Worm (Caenorhabditis elegans) whole organism, L3 larva: ENCODE measurements around the gene F07C6.4.
A peak's percentile ranks its signal among the peaks of the same experiment; 100 is the strongest.

ENCODE experiments used
- R02D3.7 ChIP-seq: fragments of 150-350 bp; optimal IDR thresholded peaks from 2 replicates; lab custom pipeline; 2014; ENCODE audit warnings: missing biosample characterization, missing genetic modification characterization
- ZK546.5 ChIP-seq: sonication (generic microtip); optimal IDR thresholded peaks from 2 replicates; lab custom pipeline; 2017; ENCODE audit warnings: missing biosample characterization, missing genetic modification characterization
- aly-2 ChIP-seq: fragments of 150-350 bp; optimal IDR thresholded peaks from 2 replicates; lab custom pipeline; 2014; ENCODE audit warnings: missing biosample characterization, missing genetic modification characterization
- ama-1 ChIP-seq: fragments of 150-350 bp; optimal IDR thresholded peaks from 2 replicates; lab custom pipeline; 2018
- ceh-16 ChIP-seq: sonication (generic microtip); optimal IDR thresholded peaks from 2 replicates; lab custom pipeline; 2017; ENCODE audit warnings: missing biosample characterization, missing genetic modification characterization
- daf-12 ChIP-seq: fragments of 150-350 bp; optimal IDR thresholded peaks from 2 replicates; lab custom pipeline; 2014; ENCODE audit warnings: missing biosample characterization, missing genetic modification reagents, missing genetic modification characterization
- egl-5 ChIP-seq: fragments of 150-350 bp; optimal IDR thresholded peaks from 2 replicates; lab custom pipeline; 2017; ENCODE audit warnings: missing biosample characterization, missing genetic modification reagents, missing genetic modification characterization, inconsistent platforms
- elt-1 ChIP-seq: fragments of 150-350 bp; optimal IDR thresholded peaks from 2 replicates; lab custom pipeline; 2014; ENCODE audit warnings: missing biosample characterization, missing genetic modification characterization
- elt-2 ChIP-seq: sonication (generic microtip); optimal IDR thresholded peaks from 2 replicates; lab custom pipeline; 2016; ENCODE audit warnings: missing genetic modification reagents, mild to moderate bottlenecking, missing genetic modification characterization, missing compliant biosample characterization
- elt-3 ChIP-seq, 3 experiments: fragments of 150-350 bp in 1 of 3; sonication (generic microtip) in 2 of 3; optimal IDR thresholded peaks; 2 replicates in 2 of 3; 4 replicates in 1 of 3; lab custom pipeline; 2014 to 2017; ENCODE audit warnings: missing biosample characterization in 3 of 3, missing genetic modification characterization in 3 of 3
- eor-1 ChIP-seq, 2 experiments: fragments of 150-350 bp; optimal IDR thresholded peaks; 2 replicates each; lab custom pipeline; 2014 to 2018; ENCODE audit warnings: missing biosample characterization in 2 of 2, missing genetic modification characterization in 2 of 2
- fkh-2 ChIP-seq: fragments of 150-350 bp; optimal IDR thresholded peaks from 2 replicates; lab custom pipeline; 2014; ENCODE audit warnings: missing biosample characterization, missing genetic modification reagents, missing genetic modification characterization
- fos-1 ChIP-seq: fragments of 150-350 bp; optimal IDR thresholded peaks from 2 replicates; lab custom pipeline; 2014; ENCODE audit warnings: missing biosample characterization, missing genetic modification characterization
- lin-39 ChIP-seq: fragments of 150-350 bp; optimal IDR thresholded peaks from 2 replicates; lab custom pipeline; 2018; ENCODE audit warnings: missing biosample characterization, missing genetic modification reagents, missing genetic modification characterization
- lsy-12 ChIP-seq: sonication (generic microtip); optimal IDR thresholded peaks from 2 replicates; lab custom pipeline; 2016; ENCODE audit warnings: mild to moderate bottlenecking, missing genetic modification characterization, missing compliant biosample characterization
- mdl-1 ChIP-seq: fragments of 150-350 bp; optimal IDR thresholded peaks from 2 replicates; lab custom pipeline; 2014; ENCODE audit warnings: missing biosample characterization, missing genetic modification characterization
- nhr-11 ChIP-seq: fragments of 150-350 bp; optimal IDR thresholded peaks from 2 replicates; lab custom pipeline; 2014; ENCODE audit warnings: missing biosample characterization, missing genetic modification characterization
- nhr-12 ChIP-seq: fragments of 150-350 bp; optimal IDR thresholded peaks from 2 replicates; lab custom pipeline; 2014; ENCODE audit warnings: missing biosample characterization, missing genetic modification characterization
- nhr-23 ChIP-seq: fragments of 150-350 bp; optimal IDR thresholded peaks from 2 replicates; lab custom pipeline; 2014; ENCODE audit warnings: missing biosample characterization, missing genetic modification reagents, missing genetic modification characterization
- nhr-237 ChIP-seq: fragments of 150-350 bp; optimal IDR thresholded peaks from 2 replicates; lab custom pipeline; 2014; ENCODE audit warnings: missing biosample characterization, missing genetic modification characterization
- nhr-25 ChIP-seq: sonication (generic microtip); optimal IDR thresholded peaks from 2 replicates; lab custom pipeline; 2017; ENCODE audit warnings: missing biosample characterization, missing genetic modification characterization
- nhr-28 ChIP-seq: fragments of 150-350 bp; optimal IDR thresholded peaks from 2 replicates; lab custom pipeline; 2014; ENCODE audit warnings: missing biosample characterization, missing genetic modification characterization
- nhr-43 ChIP-seq: sonication (generic microtip); optimal IDR thresholded peaks from 2 replicates; lab custom pipeline; 2016; ENCODE audit warnings: mild to moderate bottlenecking, missing genetic modification characterization, missing compliant biosample characterization; ENCODE audit not compliant: poor library complexity, severe bottlenecking
- nhr-76 ChIP-seq: fragments of 150-350 bp; sonication (generic microtip); optimal IDR thresholded peaks from 5 replicates; lab custom pipeline; 2014; ENCODE audit warnings: missing biosample characterization, missing genetic modification characterization
- nhr-77 ChIP-seq: fragments of 150-350 bp; optimal IDR thresholded peaks from 2 replicates; lab custom pipeline; 2014; ENCODE audit warnings: missing biosample characterization, missing genetic modification characterization
- pqm-1 ChIP-seq: fragments of 150-350 bp; optimal IDR thresholded peaks from 2 replicates; lab custom pipeline; 2017; ENCODE audit warnings: missing biosample characterization, missing genetic modification characterization, inconsistent platforms
- skn-1 ChIP-seq: fragments of 150-350 bp; optimal IDR thresholded peaks from 2 replicates; lab custom pipeline; 2014; ENCODE audit warnings: missing biosample characterization, missing genetic modification characterization
- snpc-4 ChIP-seq: fragments of 150-350 bp; optimal IDR thresholded peaks from 2 replicates; lab custom pipeline; 2014; ENCODE audit warnings: missing biosample characterization, missing genetic modification characterization
- tbx-2 ChIP-seq: sonication (generic microtip); optimal IDR thresholded peaks from 2 replicates; lab custom pipeline; 2016; ENCODE audit warnings: mild to moderate bottlenecking, missing genetic modification characterization, missing compliant biosample characterization
- unc-62 ChIP-seq: fragments of 150-350 bp; sonication (generic microtip); optimal IDR thresholded peaks from 4 replicates; lab custom pipeline; 2014; ENCODE audit warnings: missing biosample characterization, missing genetic modification reagents, missing genetic modification characterization
- ztf-11 ChIP-seq: fragments of 150-350 bp; optimal IDR thresholded peaks from 2 replicates; lab custom pipeline; 2014; ENCODE audit warnings: missing biosample characterization, missing genetic modification characterization
- ztf-4 ChIP-seq: fragments of 150-350 bp; optimal IDR thresholded peaks from 2 replicates; lab custom pipeline; 2014; ENCODE audit warnings: missing biosample characterization, missing genetic modification characterization

Gene F07C6.4

DNA sequence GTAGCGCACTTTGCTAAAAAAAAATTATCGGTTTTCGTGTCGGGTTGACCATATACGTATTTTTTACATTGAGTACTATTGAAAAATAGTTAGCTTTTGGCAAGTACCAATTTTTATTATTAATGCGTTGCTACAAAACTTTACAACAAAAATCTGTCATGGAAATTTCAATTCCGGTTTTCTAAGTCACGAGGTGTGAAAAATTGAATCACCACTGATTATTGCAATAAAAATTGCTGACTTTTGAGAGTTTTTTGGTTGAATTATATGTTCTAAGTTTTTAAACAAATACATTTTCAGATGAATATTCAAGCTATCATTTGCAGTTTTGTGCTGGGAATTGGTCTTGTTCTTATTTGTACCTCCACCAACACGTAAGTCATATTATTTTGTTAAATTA is 14.9 kb upstream of the F07C6.4 start, which contains the start of gene F07C6.2:
TSS of gene F07C6.2 (plus strand) at position 301 of the 400 bp plus-strand sequence.
- TF ChIP-seq nhr-237 (no peak), eor-1 (tag; optimal IDR thresholded peaks at IDR 0.05; lab: Kevin White, UChicago) (no peak), nhr-77 (no peak), elt-3 (tag; optimal IDR thresholded peaks at IDR 0.05; lab: Kevin White, UChicago) (no peak), snpc-4 (tag; lab: Kevin White, UChicago) (no peak), fos-1 (no peak), R02D3.7 (tag; lab: Kevin White, UChicago) (no peak), ztf-11 (no peak), nhr-25 (tag; lab: Kevin White, UChicago) (no peak)

DNA sequence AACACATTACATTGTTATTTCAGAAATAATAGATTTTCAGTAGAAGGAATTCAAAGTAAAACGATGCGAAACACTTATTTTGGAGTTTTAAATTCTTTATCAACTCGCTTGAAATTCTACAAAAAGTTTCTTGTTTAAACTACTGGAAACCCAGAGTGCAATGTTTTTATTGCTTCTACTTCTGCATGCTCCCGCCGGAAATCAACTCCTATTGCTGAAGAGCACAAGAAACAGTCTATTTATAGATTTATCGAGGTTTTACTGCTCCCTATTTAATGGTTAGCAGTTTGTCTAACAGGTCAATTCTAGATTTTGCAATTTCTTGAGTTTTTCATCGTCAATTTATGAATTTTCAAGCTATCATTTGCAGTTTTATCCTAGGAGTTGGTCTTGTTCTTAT is 13.2 kb upstream of the F07C6.4 start, which contains the start of gene F07C6.6:
TSS of gene F07C6.6 (plus strand) at position 301 of the 400 bp plus-strand sequence.
- TF ChIP-seq nhr-12 (tag; lab: Kevin White, UChicago) (no peak), tbx-2 (tag; lab: Kevin White, UChicago) (no peak)
- TF ChIP-seq, all 47 proteins: peak for 0

DNA sequence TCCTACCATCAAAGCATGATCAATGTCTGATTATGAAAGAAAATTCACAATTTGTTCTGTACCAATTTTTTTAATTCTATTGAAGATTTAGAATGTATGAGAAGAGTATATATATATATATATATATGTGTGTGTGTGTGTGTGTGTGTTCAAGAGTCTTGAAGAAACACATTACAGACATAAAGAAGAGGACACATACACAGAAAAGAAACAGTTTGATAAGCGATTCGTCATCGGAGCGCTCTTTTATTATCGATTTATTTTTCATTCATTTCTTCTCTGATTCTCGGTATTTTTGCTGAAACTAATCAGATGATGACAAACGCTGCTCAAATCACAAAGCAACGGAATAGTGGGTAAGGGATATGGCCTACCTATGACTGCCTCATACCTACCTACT is 12.1 kb upstream of the F07C6.4 start, which contains the start of gene pin-2:
TSS of gene pin-2 (plus strand) at position 227 of the 400 bp plus-strand sequence.
- TF ChIP-seq elt-2, result peak; percentile 49
- TF ChIP-seq eor-1 (tag; optimal IDR thresholded peaks at IDR 0.05; lab: Kevin White, UChicago), result no peak
- peak; percentile 37 for TF ChIP-seq pqm-1 (tag; lab: Kevin White, UChicago)

DNA sequence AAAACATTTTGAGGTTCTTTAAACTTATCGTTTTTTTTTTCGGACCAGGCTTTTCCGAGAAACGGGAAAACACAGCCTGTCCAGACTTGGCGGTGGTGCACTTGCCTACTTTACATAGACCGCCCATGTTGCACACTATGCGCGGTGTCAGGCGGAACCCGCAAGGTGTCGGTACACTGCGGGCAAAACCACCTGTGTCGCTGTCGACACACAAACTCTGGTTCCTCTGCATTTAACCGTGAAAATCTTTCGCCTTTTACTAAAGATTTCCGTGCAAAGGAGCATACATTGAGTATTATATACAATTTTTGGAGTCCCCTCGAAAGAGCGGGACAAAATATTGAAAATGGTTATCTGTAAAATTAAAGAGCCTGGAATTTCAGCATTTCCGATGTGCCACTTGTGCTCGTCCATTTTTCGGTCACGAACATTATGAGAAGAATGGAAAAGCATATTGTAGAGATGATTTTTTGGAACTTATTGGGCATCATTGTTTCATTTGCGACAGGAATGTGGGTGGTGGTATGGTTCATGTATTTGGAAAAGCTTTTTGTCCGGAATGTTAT is 10.3 kb upstream of the F07C6.4 start:
- TF ChIP-seq nhr-76 (tag; lab: Kevin White, UChicago), result no peak
- TF ChIP-seq ztf-4, result no peak
- no peak for TF ChIP-seq nhr-12 (tag; lab: Kevin White, UChicago)
- TF ChIP-seq nhr-43 (tag; lab: Kevin White, UChicago), result no peak
- TF ChIP-seq nhr-11, result no peak
- no peak for TF ChIP-seq ama-1 (lab: Kevin White, UChicago)
- peak; percentile 20 for TF ChIP-seq elt-2
- no peak for TF ChIP-seq lsy-12 (tag; lab: Kevin White, UChicago)
- no peak for TF ChIP-seq unc-62
- no peak for TF ChIP-seq skn-1
- TF ChIP-seq daf-12, result no peak
- TF ChIP-seq mdl-1 (tag; lab: Kevin White, UChicago), result no peak
- no peak for TF ChIP-seq ceh-16 (tag; lab: Kevin White, UChicago)
- no peak for TF ChIP-seq elt-1 (tag; lab: Kevin White, UChicago)
- TF ChIP-seq snpc-4 (tag; lab: Kevin White, UChicago), result peak; percentile 69

DNA sequence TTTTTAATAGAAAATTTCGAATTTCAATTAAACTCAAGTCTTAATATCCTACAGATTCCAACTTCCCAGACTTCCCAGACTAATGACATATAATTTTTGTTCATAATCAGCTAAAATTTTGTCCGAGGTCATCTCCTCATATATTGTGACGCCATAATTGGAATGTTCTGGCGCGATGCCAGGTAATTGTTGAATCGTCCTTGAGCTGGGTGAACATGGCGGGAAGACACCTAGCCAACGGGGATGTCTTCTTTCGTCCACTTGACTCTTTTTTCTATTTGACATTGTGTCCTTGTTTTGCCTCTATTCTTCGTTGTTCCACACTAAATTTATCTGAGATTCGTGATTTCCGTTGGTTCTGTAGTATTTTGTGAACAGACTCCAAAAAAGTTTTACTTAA is 8.9 kb upstream of the F07C6.4 start:
- TF ChIP-seq nhr-25 (tag; lab: Kevin White, UChicago) (peak; percentile 32), nhr-23 (tag; lab: Kevin White, UChicago) (no peak), nhr-11 (no peak)
- TF ChIP-seq, all 47 proteins: peak for 1

DNA sequence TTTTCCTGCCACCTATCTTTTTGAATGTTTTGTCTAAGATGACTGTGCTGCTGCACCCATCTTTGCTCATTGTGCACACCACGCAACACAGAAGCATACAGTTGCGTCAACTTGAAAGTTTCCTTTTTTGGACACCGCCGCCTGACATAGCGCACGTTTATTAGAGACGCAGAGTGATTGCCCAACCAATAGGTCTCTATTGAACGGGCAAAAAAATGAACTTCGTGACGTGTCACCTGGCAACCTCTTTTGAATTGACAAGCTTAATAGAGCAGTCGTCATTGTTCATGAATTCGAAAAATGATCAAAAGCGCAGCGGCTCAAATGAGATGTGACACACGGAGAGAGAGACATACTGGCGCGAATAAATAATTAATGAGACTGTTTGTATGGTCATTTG is 5.8 kb downstream of the F07C6.4 start:
- TF ChIP-seq ZK546.5 (tag; lab: Kevin White, UChicago) (no peak), fos-1 (no peak)

DNA sequence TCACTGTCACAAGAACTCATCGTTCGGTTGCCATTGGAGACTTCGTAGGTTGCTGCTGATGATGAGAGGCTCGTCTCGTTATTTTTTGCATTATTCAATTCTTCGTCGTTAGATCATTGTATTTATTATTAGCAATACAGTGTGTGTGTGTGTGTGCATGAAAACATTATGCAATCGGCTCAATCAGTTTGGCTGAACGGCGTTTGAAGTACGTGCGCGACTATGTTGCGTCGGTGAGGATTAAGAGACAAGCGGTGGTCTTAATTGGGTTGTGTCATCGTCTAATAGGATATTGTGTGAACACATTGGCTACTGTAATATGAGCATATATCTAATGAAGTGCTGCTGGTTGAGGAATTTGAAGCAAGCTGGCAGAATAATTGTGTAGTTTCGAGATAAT is 8.1 kb downstream of the F07C6.4 start:
- no peak for TF ChIP-seq nhr-28 (tag; lab: Kevin White, UChicago)
- TF ChIP-seq fkh-2 (tag; lab: Kevin White, UChicago), result no peak

DNA sequence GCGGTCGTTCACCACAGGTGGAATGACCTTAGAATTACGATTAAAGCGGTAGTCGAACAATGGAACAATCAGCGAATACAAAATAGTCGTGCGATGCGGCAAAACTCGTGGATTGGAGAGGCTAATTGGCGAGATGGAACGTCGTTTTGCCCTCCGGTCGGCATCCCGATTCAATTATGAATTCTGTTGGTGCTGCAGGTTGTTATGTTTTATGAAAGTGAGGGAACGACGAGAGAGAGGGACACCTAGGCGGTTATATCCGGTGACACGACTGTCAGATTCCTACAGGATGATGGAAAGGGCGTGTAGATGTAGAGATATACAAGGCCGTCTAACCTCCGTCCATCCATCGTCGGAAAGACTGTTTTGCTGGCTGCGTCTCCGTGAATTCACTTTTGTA is 10.9 kb downstream of the F07C6.4 start:
- no peak for TF ChIP-seq ztf-11
- no peak for TF ChIP-seq nhr-23 (tag; lab: Kevin White, UChicago)
- no peak for TF ChIP-seq eor-1 (tag; optimal IDR thresholded peaks at IDR 0.05; lab: Kevin White, UChicago)
- no peak for TF ChIP-seq snpc-4 (tag; lab: Kevin White, UChicago)
- no peak for TF ChIP-seq nhr-77
- no peak for TF ChIP-seq aly-2
- TF ChIP-seq pqm-1 (tag; lab: Kevin White, UChicago), result no peak
- TF ChIP-seq fos-1, result no peak
- no peak for TF ChIP-seq skn-1
- TF ChIP-seq unc-62, result no peak
- TF ChIP-seq egl-5 (tag; lab: Kevin White, UChicago), result no peak
- no peak for TF ChIP-seq lin-39 (tag; lab: Kevin White, UChicago)
- no peak for TF ChIP-seq mdl-1 (tag; lab: Kevin White, UChicago)
